Worm (Caenorhabditis elegans): Measurements from ENCODE around the gene C08B6.5.

ce11 chrV:10134077-10134693, 16.6 kb downstream of the C08B6.5 start, which contains the start of the genes C08B6.18, wdr-20 and C08B6.8:
- TF ChIP-seq blmp-1 (tag; optimal IDR thresholded peaks at IDR 0.05) (no peak), unc-39 (tag; optimal IDR thresholded peaks at IDR 0.05) (no peak), ztf-11 (tag; optimal IDR thresholded peaks at IDR 0.05) (no peak), lsy-2 (tag; optimal IDR thresholded peaks at IDR 0.05) (peak; percentile 41), mls-2 (tag; optimal IDR thresholded peaks at IDR 0.05) (no peak), ces-1 (GFP tag; optimal IDR thresholded peaks at IDR 0.05) (peak; percentile 40), pha-4 (tag; optimal IDR thresholded peaks at IDR 0.05) (peak; percentile 26), snpc-4 (tag; optimal IDR thresholded peaks at IDR 0.05) (no peak)
